Worm (Caenorhabditis elegans): ENCODE data around the gene K06H7.1.
A peak's percentile ranks its signal among the peaks of the same experiment; 100 is the strongest.

K06H7.1 gene

ce11 chrIII:8124323-8124722 is 25.2 kb downstream of the K06H7.1 start:
- TF ChIP-seq ceh-82 (tag; optimal IDR thresholded peaks at IDR 0.05) (peak; percentile 0 to 62 (median 9)), lir-3 (tag; optimal IDR thresholded peaks at IDR 0.05; ENCODE audit: poor library complexity) (no peak), fos-1 (tag; optimal IDR thresholded peaks at IDR 0.05) (peak; percentile 76), blmp-1 (tag; optimal IDR thresholded peaks at IDR 0.05) (peak; percentile 61), nhr-20 (tag; optimal IDR thresholded peaks at IDR 0.05) (peak; percentile 40), lsy-2 (tag; optimal IDR thresholded peaks at IDR 0.05) (peak; percentile 77 to 90), pag-3 (tag; optimal IDR thresholded peaks at IDR 0.05; ENCODE audit: borderline replicate concordance, insufficient read depth) (no peak), tbx-2 (tag; optimal IDR thresholded peaks at IDR 0.05) (peak; percentile 54), mab-9 (GFP tag; IDR thresholded peaks at IDR 0.05) (no peak), unc-62 (GFP tag; optimal IDR thresholded peaks at IDR 0.05) (no peak), grh-1 (GFP tag; IDR thresholded peaks at IDR 0.05) (no peak), isw-1 (GFP tag; IDR thresholded peaks at IDR 0.05) (no peak), elt-3 (tag; optimal IDR thresholded peaks at IDR 0.05) (peak in 1 of 6 experiments; percentile 59), nhr-47 (tag; optimal IDR thresholded peaks at IDR 0.05) (peak; percentile 50), hlh-17 (GFP tag; optimal IDR thresholded peaks at IDR 0.05; ENCODE audit: borderline replicate concordance) (no peak), rnt-1 (tag; optimal IDR thresholded peaks at IDR 0.05) (peak; percentile 67), nhr-19 (GFP tag; conservative IDR thresholded peaks at IDR 0.05) (peak; percentile 31; the same call in 1 of the 2 replicates), zag-1 (tag; optimal IDR thresholded peaks at IDR 0.05) (no peak), fkh-8 (tag; optimal IDR thresholded peaks at IDR 0.05) (peak; percentile 16), sptf-1 (tag; optimal IDR thresholded peaks at IDR 0.05) (no peak), dpl-1 (GFP tag; optimal IDR thresholded peaks at IDR 0.05) (peak; percentile 13 to 27 (median 27)), lin-35 (GFP tag; optimal IDR thresholded peaks at IDR 0.05) (peak; percentile 40 to 52), nhr-237 (tag; optimal IDR thresholded peaks at IDR 0.05) (no peak), lin-14 (GFP tag; optimal IDR thresholded peaks at IDR 0.05) (peak; percentile 89), aha-1 (tag; optimal IDR thresholded peaks at IDR 0.05) (no peak), elt-2 (tag; optimal IDR thresholded peaks at IDR 0.05) (no peak), C16A3.4 (tag; optimal IDR thresholded peaks at IDR 0.05) (no peak), dsc-1 (tag; optimal IDR thresholded peaks at IDR 0.05) (peak; percentile 53), mef-2 (tag; optimal IDR thresholded peaks at IDR 0.05) (no peak), swsn-7 (tag; optimal IDR thresholded peaks at IDR 0.05) (peak; percentile 57), nhr-85 (tag) (peak; percentile 77), jun-1 (tag; optimal IDR thresholded peaks at IDR 0.05) (peak; percentile 16), lin-13 (GFP tag; optimal IDR thresholded peaks at IDR 0.05) (peak; percentile 20), snpc-4 (tag; optimal IDR thresholded peaks at IDR 0.05) (no peak), egl-13 (tag; optimal IDR thresholded peaks at IDR 0.05) (no peak), efl-1 (optimal IDR thresholded peaks at IDR 0.05) (peak; percentile 72 to 84), efl-1 (GFP tag; optimal IDR thresholded peaks at IDR 0.05 in 1 of 2) (peak; percentile 36 to 94), unc-130 (tag; optimal IDR thresholded peaks at IDR 0.05) (no peak), zip-4 (GFP tag; optimal IDR thresholded peaks at IDR 0.05) (no peak), vab-15 (tag; optimal IDR thresholded peaks at IDR 0.05) (no peak), nhr-28 (tag; optimal IDR thresholded peaks at IDR 0.05) (no peak), unc-86 (tag; optimal IDR thresholded peaks at IDR 0.05) (peak; percentile 42), nhr-77 (tag; optimal IDR thresholded peaks at IDR 0.05) (peak; percentile 45), skn-1 (tag; optimal IDR thresholded peaks at IDR 0.05) (peak; percentile 27), alr-1 (tag; optimal IDR thresholded peaks at IDR 0.05; ENCODE audit: borderline replicate concordance) (no peak), F16B12.6 (tag; optimal IDR thresholded peaks at IDR 0.05) (no peak), hlh-4 (tag; optimal IDR thresholded peaks at IDR 0.05) (no peak), nhr-71 (tag; optimal IDR thresholded peaks at IDR 0.05) (peak; percentile 82), unc-98 (GFP tag; IDR thresholded peaks at IDR 0.05) (no peak), mdl-1 (tag; optimal IDR thresholded peaks at IDR 0.05) (peak in 1 of 2 experiments; percentile 34), xbp-1 (tag; optimal IDR thresholded peaks at IDR 0.05) (peak; percentile 37), sox-4 (tag; optimal IDR thresholded peaks at IDR 0.05) (no peak), snu-23 (GFP tag; optimal IDR thresholded peaks at IDR 0.05) (peak; percentile 70)

Data from whole organism, L1 larva.